Worm (Caenorhabditis elegans) whole organism, L4 larva: Measurements from ENCODE around the gene tag-293.
A peak's percentile ranks its signal among the peaks of the same experiment; 100 is the strongest.

Experiments
- F26F4.8 ChIP-seq: fragments of 200-800 bp; sonication (Bioruptor generic); conservative IDR thresholded peaks from 2 replicates; pipeline ENCODE4 v1.3.6; 2022; ENCODE audit warnings: missing genetic modification characterization, missing compliant biosample characterization
- F49E8.2 ChIP-seq: sonication (generic microtip); optimal IDR thresholded peaks from 2 replicates; lab custom pipeline; 2016; ENCODE audit warnings: missing compliant biosample characterization, mild to moderate bottlenecking, missing genetic modification characterization, borderline replicate concordance
- R02D3.7 ChIP-seq: fragments of 150-350 bp; sonication (generic microtip); optimal IDR thresholded peaks from 3 replicates; lab custom pipeline; 2014; ENCODE audit warnings: missing biosample characterization, missing genetic modification characterization
- T20F7.1 ChIP-seq: fragments of 200-800 bp; sonication (Bioruptor generic); optimal IDR thresholded peaks from 2 replicates; lab custom pipeline; 2018; ENCODE audit warnings: mild to moderate bottlenecking, missing genetic modification characterization, missing compliant biosample characterization
- Y75B8A.6 ChIP-seq: fragments of 200-800 bp; sonication (Bioruptor generic); IDR thresholded peaks from 2 replicates; pipeline ENCODE4 v1.3.6; 2022; ENCODE audit warnings: missing genetic modification reagents, missing genetic modification characterization, missing compliant biosample characterization
- ZK337.2 ChIP-seq: fragments of 200-800 bp; sonication (Bioruptor generic); IDR thresholded peaks from 2 replicates; pipeline ENCODE4 v1.3.6; 2022; ENCODE audit warnings: missing genetic modification reagents, missing genetic modification characterization, missing compliant biosample characterization
- aha-1 ChIP-seq: fragments of 150-350 bp; peaks from one replicate; lab custom pipeline; 2014; ENCODE audit warnings: missing biosample characterization, missing genetic modification characterization
- ama-1 ChIP-seq: fragments of 150-350 bp; optimal IDR thresholded peaks from 2 replicates; lab custom pipeline; 2014; ENCODE audit warnings: inconsistent platforms, mixed read lengths
- ceh-20 ChIP-seq: fragments of 200-800 bp; sonication (Bioruptor generic); IDR thresholded peaks from 2 replicates; pipeline ENCODE4 v1.3.6; 2022; ENCODE audit warnings: missing genetic modification reagents, missing genetic modification characterization, missing compliant biosample characterization
- ceh-32 ChIP-seq: sonication (generic microtip); optimal IDR thresholded peaks from 2 replicates; lab custom pipeline; 2016; ENCODE audit warnings: mild to moderate bottlenecking, missing genetic modification characterization, missing compliant biosample characterization; ENCODE audit not compliant: poor library complexity
- ceh-44 ChIP-seq: fragments of 200-800 bp; sonication (Bioruptor generic); IDR thresholded peaks from 2 replicates; pipeline ENCODE4 v1.3.6; 2022; ENCODE audit warnings: missing genetic modification reagents, missing genetic modification characterization, missing compliant biosample characterization
- ceh-62 ChIP-seq: sonication (generic microtip); optimal IDR thresholded peaks from 2 replicates; lab custom pipeline; 2017; ENCODE audit warnings: missing biosample characterization, missing genetic modification characterization
- daf-16 ChIP-seq, 3 experiments: sonication (generic microtip); optimal IDR thresholded peaks; 2 replicates each; lab custom pipeline; 2016 to 2017; ENCODE audit warnings: missing genetic modification characterization in 3 of 3, missing genetic modification reagents in 3 of 3, mild to moderate bottlenecking in 2 of 3, missing compliant biosample characterization in 2 of 3, missing biosample characterization in 1 of 3, moderate library complexity in 1 of 3
- dmd-6 ChIP-seq: fragments of 200-800 bp; sonication (Bioruptor generic); IDR thresholded peaks from 2 replicates; pipeline ENCODE4 v1.3.6; 2022; ENCODE audit warnings: missing genetic modification reagents, missing genetic modification characterization, missing compliant biosample characterization
- dmd-9 ChIP-seq: fragments of 200-800 bp; sonication (Bioruptor generic); IDR thresholded peaks from 2 replicates; pipeline ENCODE4 v1.3.6; 2022; ENCODE audit warnings: missing genetic modification reagents, missing genetic modification characterization, missing compliant biosample characterization
- duxl-1 ChIP-seq: sonication (generic microtip); optimal IDR thresholded peaks from 2 replicates; lab custom pipeline; 2016; ENCODE audit warnings: mild to moderate bottlenecking, missing genetic modification characterization, moderate library complexity, missing compliant biosample characterization; ENCODE audit not compliant: poor library complexity
- egl-43 ChIP-seq: fragments of 200-800 bp; sonication (Bioruptor generic); IDR thresholded peaks from 2 replicates; pipeline ENCODE4 v1.3.6; 2022; ENCODE audit warnings: missing genetic modification reagents, missing genetic modification characterization, missing compliant biosample characterization
- fos-1 ChIP-seq: fragments of 150-350 bp; optimal IDR thresholded peaks from 2 replicates; lab custom pipeline; 2014; ENCODE audit warnings: missing biosample characterization, missing genetic modification characterization
- hif-1 ChIP-seq, 2 experiments: sonication (generic microtip); optimal IDR thresholded peaks; 2 replicates each; lab custom pipeline; 2016 to 2017; ENCODE audit warnings: missing compliant biosample characterization in 2 of 2, missing genetic modification characterization in 2 of 2, missing genetic modification reagents in 2 of 2, missing genotype in 2 of 2, mild to moderate bottlenecking in 1 of 2
- hmg-1.1 ChIP-seq: fragments of 200-800 bp; sonication (Bioruptor generic); IDR thresholded peaks from 2 replicates; pipeline ENCODE4 v1.3.6; 2022; ENCODE audit warnings: missing genetic modification reagents, missing genetic modification characterization, missing compliant biosample characterization
- jun-1 ChIP-seq: fragments of 150-350 bp; optimal IDR thresholded peaks from 2 replicates; lab custom pipeline; 2014; ENCODE audit warnings: missing biosample characterization, missing genetic modification reagents, missing genetic modification characterization
- lim-7 ChIP-seq: fragments of 200-800 bp; sonication (Bioruptor generic); IDR thresholded peaks from 2 replicates; pipeline ENCODE4 v1.3.6; 2022; ENCODE audit warnings: missing genetic modification characterization, missing compliant biosample characterization
- lin-1 ChIP-seq: fragments of 200-800 bp; sonication (Bioruptor generic); IDR thresholded peaks from 2 replicates; pipeline ENCODE4 v1.3.6; 2022; ENCODE audit warnings: missing genetic modification reagents, missing genetic modification characterization, missing compliant biosample characterization
- lin-29 ChIP-seq: fragments of 200-800 bp; sonication (Bioruptor generic); IDR thresholded peaks from 2 replicates; pipeline ENCODE4 v1.3.6; 2022; ENCODE audit warnings: missing genetic modification reagents, missing genetic modification characterization, missing compliant biosample characterization
- lin-38 ChIP-seq: fragments of 200-800 bp; sonication (Bioruptor generic); IDR thresholded peaks from 2 replicates; pipeline ENCODE4 v1.3.6; 2022; ENCODE audit warnings: missing genetic modification reagents, missing genetic modification characterization, missing compliant biosample characterization
- lir-3 ChIP-seq: sonication (generic microtip); optimal IDR thresholded peaks from 2 replicates; lab custom pipeline; 2016; ENCODE audit warnings: mild to moderate bottlenecking, missing genetic modification characterization, missing compliant biosample characterization
- lsy-2 ChIP-seq, 2 experiments: fragments of 150-350 bp in 1 of 2; sonication (generic microtip) in 1 of 2; optimal IDR thresholded peaks; 2 replicates each; lab custom pipeline; 2014 to 2017; ENCODE audit warnings: missing biosample characterization in 2 of 2, missing genetic modification characterization in 2 of 2
- madf-9 ChIP-seq: fragments of 200-800 bp; sonication (Bioruptor generic); conservative IDR thresholded peaks from 2 replicates; pipeline ENCODE4 v1.3.6; 2022; ENCODE audit warnings: missing genetic modification reagents, missing genetic modification characterization, missing compliant biosample characterization
- mxl-2 ChIP-seq: fragments of 200-800 bp; sonication (Bioruptor generic); conservative IDR thresholded peaks from 2 replicates; pipeline ENCODE4 v1.3.6; 2022; ENCODE audit warnings: missing genetic modification reagents, missing genetic modification characterization, missing compliant biosample characterization
- mxl-3 ChIP-seq: fragments of 200-800 bp; sonication (Bioruptor generic); optimal IDR thresholded peaks from 2 replicates; lab custom pipeline; 2018; ENCODE audit warnings: mild to moderate bottlenecking, missing genetic modification characterization, missing compliant biosample characterization
- nhr-25 ChIP-seq: sonication (generic microtip); optimal IDR thresholded peaks from 2 replicates; lab custom pipeline; 2017; ENCODE audit warnings: missing genetic modification characterization, mild to moderate bottlenecking, missing compliant biosample characterization, antibody characterized with exemption, moderate library complexity, borderline replicate concordance; ENCODE audit not compliant: insufficient read depth
- nhr-41 ChIP-seq: fragments of 200-800 bp; sonication (Bioruptor generic); IDR thresholded peaks from 2 replicates; pipeline ENCODE4 v1.3.6; 2022; ENCODE audit warnings: missing genetic modification reagents, missing genetic modification characterization, missing compliant biosample characterization
- nhr-77 ChIP-seq: fragments of 150-350 bp; optimal IDR thresholded peaks from 2 replicates; lab custom pipeline; 2014; ENCODE audit warnings: missing biosample characterization, missing genetic modification characterization
- pha-4 ChIP-seq, 2 experiments: fragments of 150-350 bp in 1 of 2; fragments of 200-800 bp in 1 of 2; sonication (Bioruptor generic) in 1 of 2; IDR thresholded peaks in 1 of 2; optimal IDR thresholded peaks in 1 of 2; 2 replicates each; pipeline versions ENCODE4 v1.3.6 to Lab custom; 2014 to 2022; ENCODE audit warnings: missing genetic modification characterization in 2 of 2, missing genetic modification reagents in 2 of 2, missing biosample characterization in 1 of 2, missing compliant biosample characterization in 1 of 2
- rbr-2 ChIP-seq: sonication (generic microtip); optimal IDR thresholded peaks from 2 replicates; lab custom pipeline; 2016; ENCODE audit warnings: missing genotype, missing genetic modification characterization, missing compliant biosample characterization
- snpc-1.2 ChIP-seq: fragments of 200-800 bp; sonication (Bioruptor generic); IDR thresholded peaks from 2 replicates; pipeline ENCODE4 v1.3.6; 2022; ENCODE audit warnings: missing genetic modification reagents, missing genetic modification characterization, missing compliant biosample characterization
- unc-130 ChIP-seq: sonication (generic microtip); optimal IDR thresholded peaks from 2 replicates; lab custom pipeline; 2016; ENCODE audit warnings: missing genetic modification reagents, missing genetic modification characterization, missing compliant biosample characterization
- unc-62 ChIP-seq, 3 experiments: fragments of 150-350 bp in 1 of 3; sonication (generic microtip); optimal IDR thresholded peaks in 2 of 3; peaks in 1 of 3; 1 replicate in 1 of 3; 2 replicates in 2 of 3; lab custom pipeline; 2014 to 2017; ENCODE audit warnings: missing biosample characterization in 3 of 3, missing genetic modification characterization in 3 of 3, missing genetic modification reagents in 3 of 3, missing genotype in 1 of 3
- zfp-3 ChIP-seq: fragments of 200-800 bp; sonication (Bioruptor generic); conservative IDR thresholded peaks from 2 replicates; pipeline ENCODE4 v1.3.6; 2022; ENCODE audit warnings: missing genetic modification reagents, missing genetic modification characterization, missing compliant biosample characterization
- zip-11 ChIP-seq: fragments of 200-800 bp; sonication (Bioruptor generic); IDR thresholded peaks from 2 replicates; pipeline ENCODE4 v1.3.6; 2022; ENCODE audit warnings: missing genetic modification characterization, missing compliant biosample characterization

The tag-293 gene

ce11 chrV:7355464-7355863, at the start of gene tag-293:
Gene tag-293 (minus strand): TSS chrV:7355564.
- TF ChIP-seq ceh-62 (tag; lab: Kevin White, UChicago) = no peak
- no peak for TF ChIP-seq nhr-25 (tag; lab: Kevin White, UChicago)
- TF ChIP-seq nhr-41 = no peak
- TF ChIP-seq lin-29 (GFP tag; lab: Robert Waterston, UW) = no peak
- TF ChIP-seq lin-1 (GFP tag; lab: Robert Waterston, UW) = no peak
- no peak for TF ChIP-seq dmd-9 (GFP tag; lab: Robert Waterston, UW)
- no peak for TF ChIP-seq unc-130 (GFP tag; lab: Kevin White, UChicago)
- TF ChIP-seq ceh-32 (tag; lab: Kevin White, UChicago) = no peak
- no peak for TF ChIP-seq Y75B8A.6 (GFP tag; lab: Robert Waterston, UW)
- TF ChIP-seq F49E8.2 (tag; lab: Kevin White, UChicago) = no peak
- TF ChIP-seq aha-1 = no peak
- TF ChIP-seq rbr-2 (tag; lab: Kevin White, UChicago) = no peak
- TF ChIP-seq F26F4.8 (GFP tag; lab: Robert Waterston, UW) = no peak
- no peak for TF ChIP-seq egl-43 (GFP tag; lab: Robert Waterston, UW)
- TF ChIP-seq hmg-1.1 (GFP tag; lab: Robert Waterston, UW) = no peak
- no peak for TF ChIP-seq pha-4 (GFP tag; IDR thresholded peaks at IDR 0.05; lab: Robert Waterston, UW)
- TF ChIP-seq pha-4 (tag; optimal IDR thresholded peaks at IDR 0.05; lab: Kevin White, UChicago) = no peak
- no peak for TF ChIP-seq madf-9 (GFP tag; lab: Robert Waterston, UW)
- TF ChIP-seq zip-11 (GFP tag; lab: Robert Waterston, UW) = no peak
- TF ChIP-seq duxl-1 = no peak
- no peak for TF ChIP-seq mxl-2 (GFP tag; lab: Robert Waterston, UW)
- TF ChIP-seq, all 104 proteins: peak for 0

- TF ChIP-seq jun-1 (tag; lab: Kevin White, UChicago) = no peak
- peak in 1 of 2 experiments; percentile 92 for TF ChIP-seq unc-62 (GFP tag; optimal IDR thresholded peaks at IDR 0.05 in 1 of 2; lab: Kevin White, UChicago)
- no peak for TF ChIP-seq unc-62 (tag; optimal IDR thresholded peaks at IDR 0.05; lab: Kevin White, UChicago)
- TF ChIP-seq mxl-3 (GFP tag; lab: Kevin White, UChicago) = no peak
- no peak for TF ChIP-seq T20F7.1 (GFP tag; lab: Kevin White, UChicago)
These were observed 48.1 kb upstream of the tag-293 start for ce11 chrV:7403501-7403900.

- TF ChIP-seq ZK337.2 = no peak
- no peak for TF ChIP-seq F49E8.2 (tag; lab: Kevin White, UChicago)
- peak; percentile 32 for TF ChIP-seq aha-1
- TF ChIP-seq ama-1 (lab: Kevin White, UChicago) = no peak
- TF ChIP-seq zfp-3 (GFP tag; lab: Robert Waterston, UW) = no peak
These were observed 47.0 kb upstream of the tag-293 start, which contains the start of gene srj-13 for ce11 chrV:7402355-7402754. Gene srj-13 (plus strand): TSS chrV:7402655.

ce11 chrV:7400588-7400987, 45.2 kb upstream of the tag-293 start, which contains the start of gene srx-60:
Gene srx-60 (plus strand): TSS chrV:7400888.
- TF ChIP-seq zfp-3 (GFP tag; lab: Robert Waterston, UW) = no peak
- no peak for TF ChIP-seq jun-1 (tag; lab: Kevin White, UChicago)
- no peak for TF ChIP-seq ceh-44 (GFP tag; lab: Robert Waterston, UW)
- TF ChIP-seq unc-130 (GFP tag; lab: Kevin White, UChicago) = no peak
- TF ChIP-seq fos-1 = no peak

DNA sequence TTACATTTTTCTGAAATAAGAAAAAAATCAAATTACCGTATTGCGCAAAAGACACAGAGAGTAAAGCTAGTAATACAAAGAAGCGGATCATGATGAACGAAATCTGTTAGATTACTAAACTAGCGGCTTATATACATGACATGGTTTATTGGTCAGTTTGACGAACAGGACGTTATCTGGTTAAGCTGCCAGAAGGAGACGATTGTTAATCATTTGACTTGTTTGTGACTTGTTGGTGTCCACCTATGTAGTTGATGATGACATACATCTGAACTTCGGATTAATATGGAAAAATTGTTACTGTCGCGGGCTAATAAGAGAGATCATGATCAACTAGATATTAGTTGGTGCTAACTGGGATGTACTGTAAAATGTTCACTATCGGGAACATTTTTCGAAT, 44.7 kb upstream of the tag-293 start, which contains the start of gene cnc-9:
Gene cnc-9 (minus strand): TSS at position 101 of the 400 bp plus-strand sequence.
- TF ChIP-seq daf-16 (GFP tag; optimal IDR thresholded peaks at IDR 0.05; lab: Kevin White, UChicago) (no peak), daf-16 (tag; optimal IDR thresholded peaks at IDR 0.05; lab: Kevin White, UChicago) (no peak), lin-38 (GFP tag; lab: Robert Waterston, UW) (no peak), madf-9 (GFP tag; lab: Robert Waterston, UW) (no peak), nhr-41 (no peak), unc-130 (GFP tag; lab: Kevin White, UChicago) (no peak), lim-7 (no peak), ceh-20 (GFP tag; lab: Robert Waterston, UW) (no peak), mxl-3 (GFP tag; lab: Kevin White, UChicago) (no peak), lsy-2 (tag; optimal IDR thresholded peaks at IDR 0.05; lab: Kevin White, UChicago) (no peak), R02D3.7 (no peak), snpc-1.2 (no peak), nhr-77 (tag; lab: Kevin White, UChicago) (no peak), pha-4 (GFP tag; IDR thresholded peaks at IDR 0.05; lab: Robert Waterston, UW) (no peak), pha-4 (tag; optimal IDR thresholded peaks at IDR 0.05; lab: Kevin White, UChicago) (no peak), lir-3 (tag; lab: Kevin White, UChicago) (no peak), hif-1 (tag; optimal IDR thresholded peaks at IDR 0.05; lab: Kevin White, UChicago) (no peak), dmd-6 (GFP tag; lab: Robert Waterston, UW) (no peak)
